Worm (Caenorhabditis elegans) whole organism, early embryonic: ENCODE data around the gene F58E6.6.

ENCODE experiments used
- B0310.2 ChIP-seq: sonication (generic microtip); optimal IDR thresholded peaks from 2 replicates; lab custom pipeline; 2016; ENCODE audit warnings: mild to moderate bottlenecking, missing genetic modification characterization, missing compliant biosample characterization
- F13C5.2 ChIP-seq: sonication (generic microtip); optimal IDR thresholded peaks from 2 replicates; lab custom pipeline; 2017; ENCODE audit warnings: mild to moderate bottlenecking, missing genetic modification characterization, inconsistent platforms, missing compliant biosample characterization
- aly-1 ChIP-seq: sonication (generic microtip); optimal IDR thresholded peaks from 2 replicates; lab custom pipeline; 2016; ENCODE audit warnings: missing genetic modification characterization, missing compliant biosample characterization
- ama-1 ChIP-seq: fragments of 150-350 bp; optimal IDR thresholded peaks from 2 replicates; lab custom pipeline; 2014
- ceh-13 ChIP-seq: fragments of 200-800 bp; sonication (Bioruptor generic); optimal IDR thresholded peaks from 2 replicates; lab custom pipeline; 2018; ENCODE audit warnings: mild to moderate bottlenecking, missing genetic modification characterization, missing compliant biosample characterization
- ceh-36 ChIP-seq: sonication (generic microtip); optimal IDR thresholded peaks from 2 replicates; lab custom pipeline; 2016; ENCODE audit warnings: missing genetic modification characterization, inconsistent platforms, missing compliant biosample characterization
- ets-7 ChIP-seq: sonication (generic microtip); optimal IDR thresholded peaks from 2 replicates; lab custom pipeline; 2016; ENCODE audit warnings: missing genotype, missing genetic modification characterization, missing compliant biosample characterization
- flt-1 ChIP-seq: fragments of 200-800 bp; sonication (Bioruptor generic); IDR thresholded peaks from 2 replicates; pipeline ENCODE4 v1.3.6; 2022; ENCODE audit warnings: missing genetic modification characterization, missing compliant biosample characterization
- hmbx-1 ChIP-seq: sonication (generic microtip); optimal IDR thresholded peaks from 2 replicates; lab custom pipeline; 2016; ENCODE audit warnings: mild to moderate bottlenecking, missing genetic modification characterization, missing compliant biosample characterization
- hmg-4 ChIP-seq: fragments of 200-800 bp; sonication (Bioruptor generic); optimal IDR thresholded peaks from 2 replicates; lab custom pipeline; 2018; ENCODE audit warnings: mild to moderate bottlenecking, missing genetic modification characterization, missing compliant biosample characterization
- hnd-1 ChIP-seq: sonication (generic microtip); optimal IDR thresholded peaks from 2 replicates; lab custom pipeline; 2016; ENCODE audit warnings: missing genetic modification characterization, missing compliant biosample characterization
- pes-1 ChIP-seq: fragments of 200-800 bp; sonication (Bioruptor generic); IDR thresholded peaks from 2 replicates; pipeline ENCODE4 v1.3.6; 2022; ENCODE audit warnings: missing genetic modification reagents, missing genetic modification characterization, missing compliant biosample characterization
- scrt-1 ChIP-seq: fragments of 200-800 bp; sonication (Bioruptor generic); IDR thresholded peaks from 2 replicates; pipeline ENCODE4 v1.3.6; 2022; ENCODE audit warnings: missing genetic modification characterization, missing compliant biosample characterization
- sea-1 ChIP-seq: fragments of 200-800 bp; sonication (Bioruptor generic); conservative IDR thresholded peaks from 2 replicates; pipeline ENCODE4 v1.3.6; 2022; ENCODE audit warnings: missing genetic modification characterization, missing compliant biosample characterization
- tbx-11 ChIP-seq: fragments of 200-800 bp; sonication (Bioruptor generic); IDR thresholded peaks from 2 replicates; pipeline ENCODE4 v1.3.6; 2022; ENCODE audit warnings: missing genetic modification characterization, missing compliant biosample characterization
- tbx-37 ChIP-seq: fragments of 200-800 bp; sonication (Bioruptor generic); conservative IDR thresholded peaks from 2 replicates; pipeline ENCODE4 v1.3.6; 2022; ENCODE audit warnings: missing genetic modification reagents, missing genetic modification characterization, missing compliant biosample characterization
- tra-4 ChIP-seq: sonication (generic microtip); optimal IDR thresholded peaks from 2 replicates; lab custom pipeline; 2017; ENCODE audit warnings: missing genetic modification characterization, missing compliant biosample characterization

The F58E6.6 gene

ce11 chrV:9752918-9753317 lies at the start of gene F58E6.6:
F58E6.6 (minus strand) TSS chrV:9753018.
- no peak for TF ChIP-seq pes-1 (GFP tag; lab: Robert Waterston, UW)
- TF ChIP-seq hmg-4 (GFP tag; lab: Kevin White, UChicago) = no peak
- no peak for TF ChIP-seq ama-1 (lab: Kevin White, UChicago)
- no peak for TF ChIP-seq hnd-1 (tag; lab: Kevin White, UChicago)
- TF ChIP-seq scrt-1 (GFP tag; lab: Robert Waterston, UW) = no peak
- TF ChIP-seq tbx-37 = no peak
- no peak for TF ChIP-seq sea-1 (GFP tag; lab: Robert Waterston, UW)
- TF ChIP-seq ceh-13 (GFP tag; lab: Kevin White, UChicago) = no peak
- no peak for TF ChIP-seq hmbx-1 (tag; lab: Kevin White, UChicago)
- TF ChIP-seq tra-4 (tag; lab: Kevin White, UChicago) = no peak
- TF ChIP-seq aly-1 (tag; lab: Kevin White, UChicago) = no peak
- TF ChIP-seq B0310.2 (tag; lab: Kevin White, UChicago) = no peak
- no peak for TF ChIP-seq flt-1 (GFP tag; lab: Robert Waterston, UW)
- TF ChIP-seq ceh-36 (tag; lab: Kevin White, UChicago) = no peak
- no peak for TF ChIP-seq tbx-11 (GFP tag; lab: Robert Waterston, UW)
- TF ChIP-seq ets-7 = no peak
- TF ChIP-seq F13C5.2 (tag; lab: Kevin White, UChicago) = no peak

- TF ChIP-seq tra-4 (tag; lab: Kevin White, UChicago) (no peak), B0310.2 (tag; lab: Kevin White, UChicago) (no peak), sea-1 (GFP tag; lab: Robert Waterston, UW) (no peak), ets-7 (no peak)
These were observed 49.1 kb upstream of the F58E6.6 start, which contains the start of gene F46B6.10 for ce11 chrV:9801965-9802364. F46B6.10 (minus strand) TSS chrV:9802065.

DNA sequence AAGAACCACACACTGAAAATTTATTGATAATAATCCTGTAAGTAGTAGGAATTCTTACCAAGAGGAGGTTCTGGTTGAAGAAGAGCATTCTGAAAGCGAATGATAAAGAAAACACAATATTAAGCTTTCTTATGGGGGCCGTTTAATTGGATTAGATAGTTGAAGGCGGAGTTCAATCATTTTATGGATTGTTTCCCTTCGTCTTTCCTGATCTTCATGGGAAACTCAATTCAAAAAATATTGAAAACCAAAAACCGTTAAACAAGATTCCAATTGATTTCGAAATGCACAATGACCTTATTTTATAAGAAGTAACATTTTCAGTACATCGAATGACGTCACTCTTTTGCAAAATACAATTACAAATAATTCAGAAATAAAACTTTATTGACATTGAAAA lies 46.3 kb upstream of the F58E6.6 start, which contains the start of gene F46B6.13:
TSS of gene F46B6.13 (minus strand) at position 101 of the 400 bp plus-strand sequence.
- TF ChIP-seq ceh-36 (tag; lab: Kevin White, UChicago) = no peak
- TF ChIP-seq scrt-1 (GFP tag; lab: Robert Waterston, UW) = no peak
- TF ChIP-seq aly-1 (tag; lab: Kevin White, UChicago) = no peak
- TF ChIP-seq sea-1 (GFP tag; lab: Robert Waterston, UW) = no peak
- no peak for TF ChIP-seq hmbx-1 (tag; lab: Kevin White, UChicago)
- TF ChIP-seq F13C5.2 (tag; lab: Kevin White, UChicago) = no peak

DNA sequence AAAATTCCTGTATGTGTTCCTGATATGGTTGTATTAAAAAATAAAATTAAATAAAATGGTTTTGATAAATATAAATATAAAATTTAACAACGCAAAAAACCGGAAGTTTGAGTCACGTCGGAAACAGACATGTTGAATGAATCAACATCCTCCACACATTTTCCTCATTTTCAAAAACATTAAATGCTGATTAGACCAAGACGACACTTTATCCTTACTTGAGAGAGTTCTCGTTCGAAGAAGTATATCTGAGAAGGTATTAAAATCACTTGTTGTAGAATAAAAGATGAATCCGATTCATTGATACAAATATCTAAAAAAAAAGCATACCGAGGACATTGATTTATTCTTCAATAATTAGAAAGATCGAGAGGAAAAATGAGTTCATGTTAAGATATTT lies 45.4 kb upstream of the F58E6.6 start:
- no peak for TF ChIP-seq tra-4 (tag; lab: Kevin White, UChicago)
- TF ChIP-seq flt-1 (GFP tag; lab: Robert Waterston, UW) = no peak
- no peak for TF ChIP-seq ceh-36 (tag; lab: Kevin White, UChicago)
- no peak for TF ChIP-seq B0310.2 (tag; lab: Kevin White, UChicago)
- no peak for TF ChIP-seq F13C5.2 (tag; lab: Kevin White, UChicago)
- TF ChIP-seq tbx-11 (GFP tag; lab: Robert Waterston, UW) = no peak
- no peak for TF ChIP-seq aly-1 (tag; lab: Kevin White, UChicago)
- no peak for TF ChIP-seq ceh-13 (GFP tag; lab: Kevin White, UChicago)
- TF ChIP-seq pes-1 (GFP tag; lab: Robert Waterston, UW) = no peak
- TF ChIP-seq ama-1 (lab: Kevin White, UChicago) = no peak
- no peak for TF ChIP-seq hnd-1 (tag; lab: Kevin White, UChicago)
- no peak for TF ChIP-seq hmg-4 (GFP tag; lab: Kevin White, UChicago)
- no peak for TF ChIP-seq scrt-1 (GFP tag; lab: Robert Waterston, UW)
- TF ChIP-seq ets-7 = no peak

- TF ChIP-seq tra-4 (tag; lab: Kevin White, UChicago) (no peak), sea-1 (GFP tag; lab: Robert Waterston, UW) (no peak)
These were observed 43.7 kb upstream of the F58E6.6 start, which contains the start of gene F46B6.9 for ce11 chrV:9796562-9796961. F46B6.9 (plus strand) TSS chrV:9796862.

DNA sequence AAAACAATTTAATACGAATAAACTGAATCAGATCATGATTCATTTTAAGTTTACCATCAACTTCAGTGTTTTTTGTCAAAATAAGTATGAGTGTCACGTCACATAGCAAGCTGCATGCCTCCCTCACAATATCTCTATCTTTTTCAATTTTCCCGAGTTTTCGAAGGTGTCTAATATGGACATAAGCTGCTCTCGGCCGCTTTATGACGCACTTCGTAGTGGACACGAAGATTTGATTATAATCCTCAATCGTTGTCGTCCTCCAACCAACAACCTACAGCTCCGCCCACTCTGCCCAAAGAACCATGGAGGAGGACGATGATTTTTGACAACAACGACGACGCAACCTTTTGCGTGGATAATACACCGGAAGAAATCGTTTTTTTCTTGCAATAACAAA lies 43.2 kb upstream of the F58E6.6 start:
- TF ChIP-seq ceh-36 (tag; lab: Kevin White, UChicago) = no peak

DNA sequence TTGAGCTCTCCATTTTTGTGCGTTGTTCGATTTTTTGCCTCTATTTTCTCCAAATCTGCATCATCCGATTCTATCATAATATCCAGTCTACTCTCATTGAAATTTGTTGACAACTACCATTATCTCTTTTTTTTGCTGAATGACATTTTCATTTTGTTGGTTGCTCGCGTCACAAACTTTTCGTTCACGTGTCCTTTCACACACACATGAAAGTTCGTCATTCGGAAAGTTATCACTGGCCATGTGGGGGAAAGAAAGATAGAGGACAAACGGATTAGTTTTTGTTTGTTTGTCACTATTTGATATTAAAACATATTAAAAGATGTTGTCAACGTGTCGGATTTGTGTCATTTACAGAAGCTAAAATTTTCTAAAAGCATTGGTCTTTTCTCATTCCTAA lies 42.2 kb upstream of the F58E6.6 start:
- TF ChIP-seq scrt-1 (GFP tag; lab: Robert Waterston, UW) (no peak), tbx-37 (no peak), F13C5.2 (tag; lab: Kevin White, UChicago) (no peak), pes-1 (GFP tag; lab: Robert Waterston, UW) (no peak), ceh-13 (GFP tag; lab: Kevin White, UChicago) (no peak), ama-1 (lab: Kevin White, UChicago) (no peak), flt-1 (GFP tag; lab: Robert Waterston, UW) (no peak), ets-7 (no peak), tra-4 (tag; lab: Kevin White, UChicago) (no peak), B0310.2 (tag; lab: Kevin White, UChicago) (no peak), hmbx-1 (tag; lab: Kevin White, UChicago) (no peak), tbx-11 (GFP tag; lab: Robert Waterston, UW) (no peak), ceh-36 (tag; lab: Kevin White, UChicago) (no peak), hnd-1 (tag; lab: Kevin White, UChicago) (no peak), sea-1 (GFP tag; lab: Robert Waterston, UW) (no peak), hmg-4 (GFP tag; lab: Kevin White, UChicago) (no peak)

ce11 chrV:9791332-9791731 lies 38.5 kb upstream of the F58E6.6 start, which contains the start of gene lipl-2:
lipl-2 (plus strand) TSS chrV:9791567.
- no peak for TF ChIP-seq ama-1 (lab: Kevin White, UChicago)
- no peak for TF ChIP-seq flt-1 (GFP tag; lab: Robert Waterston, UW)
- TF ChIP-seq tra-4 (tag; lab: Kevin White, UChicago) = no peak
- no peak for TF ChIP-seq aly-1 (tag; lab: Kevin White, UChicago)
- no peak for TF ChIP-seq tbx-11 (GFP tag; lab: Robert Waterston, UW)
- TF ChIP-seq tbx-37 = no peak
- no peak for TF ChIP-seq B0310.2 (tag; lab: Kevin White, UChicago)
- no peak for TF ChIP-seq pes-1 (GFP tag; lab: Robert Waterston, UW)
- no peak for TF ChIP-seq hmbx-1 (tag; lab: Kevin White, UChicago)
- no peak for TF ChIP-seq hnd-1 (tag; lab: Kevin White, UChicago)
